Fruit fly (Drosophila melanogaster): ENCODE data around the gene mri.

dm6 chr3L:205723-206284 lies 5.8 kb downstream of the mri start, which contains the start of the genes Gk1 and CG13876:
- TF ChIP-seq h (optimal IDR thresholded peaks at IDR 0.05) (no peak), insv (optimal IDR thresholded peaks at IDR 0.05) (no peak), ttk (optimal IDR thresholded peaks at IDR 0.05) (no peak)

Data from Kc167 (cell line).